Worm (Caenorhabditis elegans): ENCODE measurements around the gene ZC15.5.

DNA sequence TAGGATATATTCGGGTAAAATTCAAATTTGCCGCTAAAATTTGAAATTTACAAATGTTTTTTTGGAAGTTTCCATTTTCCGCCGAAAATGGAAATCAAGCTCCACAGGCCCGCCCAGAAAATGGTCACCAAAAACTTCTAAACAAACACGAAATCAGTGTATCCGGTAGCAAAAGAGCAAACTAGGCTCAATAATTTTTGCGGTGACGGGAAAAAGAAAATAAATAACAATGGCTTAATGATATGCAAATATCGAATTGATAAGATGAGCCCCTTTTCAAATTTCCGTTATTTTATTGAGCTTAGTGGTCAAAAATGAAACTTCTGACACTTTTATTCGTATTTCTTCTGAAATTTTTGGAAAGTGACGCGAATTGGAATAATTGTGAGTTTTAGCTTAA lies 47.1 kb downstream of the ZC15.5 start, which contains the start of gene Y38H6A.3:
- TF ChIP-seq ceh-13 (GFP tag; optimal IDR thresholded peaks at IDR 0.05), result no peak
- TF ChIP-seq tbx-37 (GFP tag; conservative IDR thresholded peaks at IDR 0.05), result no peak
- no peak for TF ChIP-seq ama-1 (optimal IDR thresholded peaks at IDR 0.05)
- TF ChIP-seq ets-7 (tag; optimal IDR thresholded peaks at IDR 0.05), result no peak
- TF ChIP-seq tbx-11 (GFP tag; IDR thresholded peaks at IDR 0.05), result no peak
- no peak for TF ChIP-seq ceh-36 (tag; optimal IDR thresholded peaks at IDR 0.05)
- TF ChIP-seq hnd-1 (tag; optimal IDR thresholded peaks at IDR 0.05), result no peak
- TF ChIP-seq tra-4 (tag; optimal IDR thresholded peaks at IDR 0.05), result no peak
- no peak for TF ChIP-seq aly-1 (tag; optimal IDR thresholded peaks at IDR 0.05)
- TF ChIP-seq hmbx-1 (tag; optimal IDR thresholded peaks at IDR 0.05), result no peak
- no peak for TF ChIP-seq F13C5.2 (tag; optimal IDR thresholded peaks at IDR 0.05)

Measured in whole organism, early embryonic.